Worm (Caenorhabditis elegans): ENCODE data around the gene srbc-40.

The srbc-40 gene

DNA sequence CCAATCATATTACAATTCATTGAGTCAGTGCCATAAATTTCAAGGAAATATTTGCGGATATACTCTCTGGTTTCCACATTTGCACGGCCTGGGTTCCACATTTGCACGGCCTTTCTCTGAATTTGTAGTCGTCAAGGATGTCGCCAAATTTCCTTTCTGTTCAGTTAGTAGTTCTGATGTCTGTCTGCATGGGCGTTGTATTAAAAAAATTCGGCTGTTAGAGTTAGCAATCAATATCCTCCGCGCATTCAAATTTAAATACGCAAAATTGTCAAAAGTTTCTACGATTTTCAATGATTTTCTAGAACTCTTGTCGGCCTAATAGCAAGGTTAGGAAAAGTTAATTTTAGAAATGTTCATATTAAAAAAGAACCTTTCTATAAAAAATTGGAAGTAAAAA, 23.7 kb downstream of the srbc-40 start, which contains the start of gene srj-52:
Gene srj-52, minus strand, starts transcription at position 101 of the 400 bp plus-strand sequence.
- no peak for TF ChIP-seq tra-4 (tag; optimal IDR thresholded peaks at IDR 0.05)
- TF ChIP-seq hnd-1 (tag; optimal IDR thresholded peaks at IDR 0.05): no peak
- no peak for TF ChIP-seq ets-7 (tag; optimal IDR thresholded peaks at IDR 0.05)
- TF ChIP-seq flt-1 (GFP tag; IDR thresholded peaks at IDR 0.05): no peak
- TF ChIP-seq sea-1 (GFP tag; conservative IDR thresholded peaks at IDR 0.05): no peak
- TF ChIP-seq tbx-37 (GFP tag; conservative IDR thresholded peaks at IDR 0.05): no peak
- no peak for TF ChIP-seq tbx-11 (GFP tag; IDR thresholded peaks at IDR 0.05)
- TF ChIP-seq hmg-4 (GFP tag; optimal IDR thresholded peaks at IDR 0.05): no peak
- no peak for TF ChIP-seq scrt-1 (GFP tag; IDR thresholded peaks at IDR 0.05)
- no peak for TF ChIP-seq B0310.2 (tag; optimal IDR thresholded peaks at IDR 0.05)
- TF ChIP-seq hmbx-1 (tag; optimal IDR thresholded peaks at IDR 0.05): no peak

DNA sequence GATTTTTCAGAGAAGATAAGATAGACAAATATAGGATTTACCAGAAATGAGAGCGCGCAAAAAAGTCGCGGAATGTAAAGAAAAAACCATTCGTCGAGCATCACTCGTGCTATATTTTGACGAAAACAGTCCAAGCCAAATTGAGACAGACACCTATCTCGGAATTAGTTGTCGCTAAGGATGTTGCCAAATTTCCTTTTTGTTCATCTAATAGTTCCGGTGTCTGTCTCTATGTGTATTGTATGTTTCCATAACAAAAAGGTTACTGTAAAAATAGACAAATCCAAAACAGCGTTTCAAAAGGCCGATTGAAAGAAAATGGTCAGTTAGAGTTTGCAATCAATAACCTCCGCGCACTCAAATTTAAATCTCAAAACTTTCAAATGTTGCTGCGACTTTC, 25.0 kb downstream of the srbc-40 start, which contains the start of gene srj-53:
Gene srj-53, minus strand, starts transcription at position 101 of the 400 bp plus-strand sequence.
- no peak for TF ChIP-seq tra-4 (tag; optimal IDR thresholded peaks at IDR 0.05)
- no peak for TF ChIP-seq ama-1 (optimal IDR thresholded peaks at IDR 0.05)
- no peak for TF ChIP-seq ceh-13 (GFP tag; optimal IDR thresholded peaks at IDR 0.05)
- no peak for TF ChIP-seq hmbx-1 (tag; optimal IDR thresholded peaks at IDR 0.05)
- TF ChIP-seq tbx-37 (GFP tag; conservative IDR thresholded peaks at IDR 0.05): no peak
- TF ChIP-seq B0310.2 (tag; optimal IDR thresholded peaks at IDR 0.05): no peak
- TF ChIP-seq scrt-1 (GFP tag; IDR thresholded peaks at IDR 0.05): no peak
- TF ChIP-seq flt-1 (GFP tag; IDR thresholded peaks at IDR 0.05): no peak
- TF ChIP-seq tbx-11 (GFP tag; IDR thresholded peaks at IDR 0.05): no peak
- no peak for TF ChIP-seq hmg-4 (GFP tag; optimal IDR thresholded peaks at IDR 0.05)
- TF ChIP-seq pes-1 (GFP tag; IDR thresholded peaks at IDR 0.05): no peak
- TF ChIP-seq F13C5.2 (tag; optimal IDR thresholded peaks at IDR 0.05): no peak
- no peak for TF ChIP-seq hnd-1 (tag; optimal IDR thresholded peaks at IDR 0.05)
- TF ChIP-seq ceh-36 (tag; optimal IDR thresholded peaks at IDR 0.05): no peak
- TF ChIP-seq aly-1 (tag; optimal IDR thresholded peaks at IDR 0.05): no peak
- TF ChIP-seq sea-1 (GFP tag; conservative IDR thresholded peaks at IDR 0.05): no peak
- TF ChIP-seq ets-7 (tag; optimal IDR thresholded peaks at IDR 0.05): no peak

DNA sequence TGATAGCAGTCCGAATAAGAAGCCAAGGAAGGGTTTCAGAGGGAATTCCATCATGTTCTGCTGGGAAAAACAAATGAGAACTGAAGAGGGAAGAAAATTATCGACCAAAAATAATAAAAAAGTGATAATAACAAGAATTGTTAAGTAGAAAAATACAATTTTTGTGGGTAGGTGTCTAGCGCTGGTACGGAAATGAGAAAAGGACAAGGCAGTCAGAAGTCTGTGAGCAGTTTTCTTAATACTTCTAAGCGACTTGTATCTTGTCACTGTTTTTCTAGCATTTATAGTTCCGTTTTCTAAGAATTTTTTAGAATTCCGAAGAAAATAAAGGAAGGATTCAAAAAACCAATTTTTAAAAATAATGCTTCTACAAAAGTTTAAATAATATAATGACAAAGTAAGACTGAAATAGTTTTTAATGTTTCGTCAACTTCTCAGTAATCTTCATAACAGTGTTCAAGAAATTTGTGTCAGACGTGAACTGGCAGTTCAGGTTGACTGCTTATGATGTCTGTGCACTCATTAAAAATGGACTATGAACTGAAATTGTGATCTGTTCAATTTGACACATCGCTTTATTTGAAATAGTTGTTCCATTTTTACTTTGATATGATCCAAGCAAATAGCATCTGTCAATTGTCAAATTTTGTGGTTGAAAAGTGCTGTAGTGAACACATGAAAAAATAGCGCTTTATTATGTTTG, 26.8 kb downstream of the srbc-40 start, which contains the start of gene srx-4:
Gene srx-4, minus strand, starts transcription at position 51 of the 703 bp plus-strand sequence.
- no peak for TF ChIP-seq hmg-4 (GFP tag; optimal IDR thresholded peaks at IDR 0.05)
- TF ChIP-seq pes-1 (GFP tag; IDR thresholded peaks at IDR 0.05): no peak
- no peak for TF ChIP-seq tra-4 (tag; optimal IDR thresholded peaks at IDR 0.05)
- TF ChIP-seq hnd-1 (tag; optimal IDR thresholded peaks at IDR 0.05): no peak
- no peak for TF ChIP-seq tbx-37 (GFP tag; conservative IDR thresholded peaks at IDR 0.05)
- TF ChIP-seq sea-1 (GFP tag; conservative IDR thresholded peaks at IDR 0.05): no peak
- no peak for TF ChIP-seq ets-7 (tag; optimal IDR thresholded peaks at IDR 0.05)
- TF ChIP-seq ama-1 (optimal IDR thresholded peaks at IDR 0.05): no peak
- no peak for TF ChIP-seq scrt-1 (GFP tag; IDR thresholded peaks at IDR 0.05)
- no peak for TF ChIP-seq aly-1 (tag; optimal IDR thresholded peaks at IDR 0.05)
- TF ChIP-seq hmbx-1 (tag; optimal IDR thresholded peaks at IDR 0.05): no peak
- TF ChIP-seq ceh-13 (GFP tag; optimal IDR thresholded peaks at IDR 0.05): no peak

DNA sequence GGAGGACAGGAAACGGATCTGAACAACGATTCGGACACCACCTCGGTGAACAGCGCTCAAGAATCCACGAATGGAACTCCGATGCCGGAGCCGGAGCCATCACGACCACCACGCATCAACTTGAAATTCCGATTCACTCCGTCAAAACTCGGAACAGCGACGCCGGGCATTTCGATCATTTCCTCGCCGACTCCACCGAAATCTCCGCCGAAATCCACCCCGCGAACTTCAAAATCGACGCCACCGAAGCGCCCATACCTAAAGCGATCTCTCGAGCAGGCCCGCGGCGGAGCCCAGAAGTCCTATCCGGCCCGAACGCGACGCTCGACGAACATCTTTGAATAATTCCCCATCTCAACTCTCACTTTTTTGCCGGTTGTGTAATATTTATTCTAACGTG, 30.1 kb downstream of the srbc-40 start:
- no peak for TF ChIP-seq tbx-11 (GFP tag; IDR thresholded peaks at IDR 0.05)
- TF ChIP-seq pes-1 (GFP tag; IDR thresholded peaks at IDR 0.05): no peak
- no peak for TF ChIP-seq sea-1 (GFP tag; conservative IDR thresholded peaks at IDR 0.05)
- no peak for TF ChIP-seq tra-4 (tag; optimal IDR thresholded peaks at IDR 0.05)
- no peak for TF ChIP-seq aly-1 (tag; optimal IDR thresholded peaks at IDR 0.05)
- no peak for TF ChIP-seq B0310.2 (tag; optimal IDR thresholded peaks at IDR 0.05)
- no peak for TF ChIP-seq tbx-37 (GFP tag; conservative IDR thresholded peaks at IDR 0.05)
- TF ChIP-seq flt-1 (GFP tag; IDR thresholded peaks at IDR 0.05): no peak
- TF ChIP-seq ets-7 (tag; optimal IDR thresholded peaks at IDR 0.05): no peak
- TF ChIP-seq hmg-4 (GFP tag; optimal IDR thresholded peaks at IDR 0.05): no peak
- no peak for TF ChIP-seq F13C5.2 (tag; optimal IDR thresholded peaks at IDR 0.05)
- TF ChIP-seq scrt-1 (GFP tag; IDR thresholded peaks at IDR 0.05): no peak
- TF ChIP-seq hnd-1 (tag; optimal IDR thresholded peaks at IDR 0.05): no peak
- TF ChIP-seq ceh-13 (GFP tag; optimal IDR thresholded peaks at IDR 0.05): no peak
- no peak for TF ChIP-seq ama-1 (optimal IDR thresholded peaks at IDR 0.05)
- TF ChIP-seq hmbx-1 (tag; optimal IDR thresholded peaks at IDR 0.05): no peak

DNA sequence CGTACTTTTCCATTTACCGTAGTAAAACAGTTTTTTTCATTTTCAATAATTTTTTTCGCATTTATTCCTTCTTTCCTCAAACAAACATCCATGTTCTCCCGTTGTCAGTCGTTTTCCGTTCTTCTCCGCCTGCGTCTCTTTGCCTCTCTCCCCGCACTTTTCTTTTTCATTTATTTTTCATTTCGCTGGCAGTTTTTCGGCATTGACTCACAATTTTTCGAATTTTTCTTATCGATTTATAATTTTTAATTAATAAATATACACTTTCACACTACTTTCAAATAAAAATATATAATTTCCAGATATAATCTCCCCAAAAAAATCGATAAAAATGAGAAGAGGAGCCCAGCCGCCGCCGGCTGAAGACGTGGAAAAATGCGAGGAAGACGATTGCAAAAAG, 32.2 kb downstream of the srbc-40 start, which contains the start of gene H25P19.1:
Gene H25P19.1, plus strand, starts transcription at position 301 of the 400 bp plus-strand sequence.
- TF ChIP-seq F13C5.2 (tag; optimal IDR thresholded peaks at IDR 0.05) (no peak), aly-1 (tag; optimal IDR thresholded peaks at IDR 0.05) (no peak), flt-1 (GFP tag; IDR thresholded peaks at IDR 0.05) (no peak), tra-4 (tag; optimal IDR thresholded peaks at IDR 0.05) (no peak), sea-1 (GFP tag; conservative IDR thresholded peaks at IDR 0.05) (no peak), tbx-37 (GFP tag; conservative IDR thresholded peaks at IDR 0.05) (no peak), ets-7 (tag; optimal IDR thresholded peaks at IDR 0.05) (no peak), ama-1 (optimal IDR thresholded peaks at IDR 0.05) (no peak), hnd-1 (tag; optimal IDR thresholded peaks at IDR 0.05) (no peak), ceh-36 (tag; optimal IDR thresholded peaks at IDR 0.05) (no peak), pes-1 (GFP tag; IDR thresholded peaks at IDR 0.05) (no peak)

DNA sequence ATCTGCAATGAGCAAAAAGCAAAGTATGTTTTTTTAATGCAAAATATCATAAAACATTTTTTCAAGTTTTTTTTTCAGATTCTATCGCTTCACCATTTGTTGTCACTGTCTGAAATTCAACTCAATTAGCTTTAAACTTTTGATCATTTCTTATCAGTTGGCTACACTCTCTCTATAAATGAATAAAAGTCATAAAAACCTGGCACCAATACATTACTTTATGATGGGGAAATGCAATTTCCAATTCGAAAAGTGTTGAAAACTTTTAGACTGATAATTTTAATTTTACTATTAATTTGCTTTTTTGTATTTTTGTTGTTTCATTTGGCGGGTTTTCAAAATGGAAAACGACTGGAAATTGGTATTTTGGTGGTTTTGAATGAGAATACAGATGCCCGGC, 35.8 kb downstream of the srbc-40 start, which contains the start of gene F31F4.1:
Gene F31F4.1, plus strand, starts transcription at position 203 of the 400 bp plus-strand sequence.
- TF ChIP-seq ama-1 (optimal IDR thresholded peaks at IDR 0.05) (no peak), sea-1 (GFP tag; conservative IDR thresholded peaks at IDR 0.05) (no peak), hmbx-1 (tag; optimal IDR thresholded peaks at IDR 0.05) (no peak), hnd-1 (tag; optimal IDR thresholded peaks at IDR 0.05) (no peak), ceh-13 (GFP tag; optimal IDR thresholded peaks at IDR 0.05) (no peak), B0310.2 (tag; optimal IDR thresholded peaks at IDR 0.05) (no peak), tbx-37 (GFP tag; conservative IDR thresholded peaks at IDR 0.05) (no peak), aly-1 (tag; optimal IDR thresholded peaks at IDR 0.05) (no peak)

DNA sequence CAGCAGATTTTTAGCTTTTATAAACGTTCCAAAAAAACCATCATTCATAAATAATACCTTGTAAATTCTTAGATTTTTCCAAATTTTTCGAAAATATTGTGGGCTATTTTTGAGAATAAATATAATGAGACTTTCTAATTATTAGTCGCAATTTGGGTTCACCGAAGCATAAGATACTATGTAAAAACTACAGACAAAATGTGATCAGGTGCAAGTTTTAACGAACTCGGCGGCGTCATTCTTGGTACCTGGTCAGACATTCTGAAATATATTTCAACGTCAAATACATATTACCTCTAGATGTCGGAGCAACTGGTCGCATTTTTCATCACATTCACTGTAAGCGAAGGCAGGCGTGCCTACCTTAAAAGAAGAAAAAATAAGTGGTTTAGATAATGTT, 37.6 kb downstream of the srbc-40 start, which contains the start of gene srx-23:
Gene srx-23, plus strand, starts transcription at position 301 of the 400 bp plus-strand sequence.
- TF ChIP-seq hmbx-1 (tag; optimal IDR thresholded peaks at IDR 0.05) (no peak), scrt-1 (GFP tag; IDR thresholded peaks at IDR 0.05) (no peak), hnd-1 (tag; optimal IDR thresholded peaks at IDR 0.05) (no peak), sea-1 (GFP tag; conservative IDR thresholded peaks at IDR 0.05) (no peak), ceh-36 (tag; optimal IDR thresholded peaks at IDR 0.05) (no peak), tbx-11 (GFP tag; IDR thresholded peaks at IDR 0.05) (no peak), F13C5.2 (tag; optimal IDR thresholded peaks at IDR 0.05) (no peak), hmg-4 (GFP tag; optimal IDR thresholded peaks at IDR 0.05) (no peak), ceh-13 (GFP tag; optimal IDR thresholded peaks at IDR 0.05) (no peak), ets-7 (tag; optimal IDR thresholded peaks at IDR 0.05) (no peak), ama-1 (optimal IDR thresholded peaks at IDR 0.05) (no peak), B0310.2 (tag; optimal IDR thresholded peaks at IDR 0.05) (no peak)

All from whole organism, early embryonic.